Fruit fly (Drosophila melanogaster) whole organism, embryonic: ENCODE results near the gene CG2124.

Experiments
- Bdp1 ChIP-seq: fragments of 200-800 bp; sonication (Bioruptor generic); optimal IDR thresholded peaks from 3 replicates; lab custom pipeline; 2016; ENCODE audit warnings: missing biosample characterization, missing genetic modification characterization
- Blimp-1 ChIP-seq: fragments of 200-800 bp; sonication (Bioruptor generic); optimal IDR thresholded peaks from 3 replicates; lab custom pipeline; 2018; ENCODE audit warnings: missing biosample characterization, missing genetic modification characterization, mild to moderate bottlenecking, moderate library complexity, missing genetic modification reagents
- CG10462 ChIP-seq: fragments of 200-800 bp; sonication (Bioruptor generic); optimal IDR thresholded peaks from 2 replicates; lab custom pipeline; 2016; ENCODE audit warnings: missing biosample characterization, missing genetic modification characterization
- CG11456 ChIP-seq: fragments of 200-800 bp; sonication (Bioruptor generic); IDR thresholded peaks from 3 replicates; pipeline ENCODE4 v1.3.6; 2022; ENCODE audit warnings: missing biosample characterization, missing genetic modification characterization
- CG12219 ChIP-seq: fragments of 200-800 bp; sonication (Bioruptor generic); optimal IDR thresholded peaks from 3 replicates; lab custom pipeline; 2018; ENCODE audit warnings: missing biosample characterization, mild to moderate bottlenecking, missing genetic modification characterization
- CG12659 ChIP-seq: fragments of 200-800 bp; sonication (Bioruptor generic); optimal IDR thresholded peaks from 3 replicates; lab custom pipeline; 2017; ENCODE audit warnings: mild to moderate bottlenecking, missing biosample characterization, missing genetic modification reagents, missing genetic modification characterization
- CG13894 ChIP-seq: fragments of 200-800 bp; sonication (Bioruptor generic); optimal IDR thresholded peaks from 3 replicates; lab custom pipeline; 2018; ENCODE audit warnings: missing biosample characterization, mild to moderate bottlenecking, missing genetic modification characterization, moderate library complexity
- CG17361 ChIP-seq: fragments of 200-800 bp; sonication (Bioruptor generic); IDR thresholded peaks from 3 replicates; pipeline ENCODE4 v1.3.6; 2022; ENCODE audit warnings: missing biosample characterization, missing genetic modification characterization
- CG18011 ChIP-seq: fragments of 200-800 bp; sonication (Bioruptor generic); optimal IDR thresholded peaks from 2 replicates; lab custom pipeline; 2017; ENCODE audit warnings: missing biosample characterization, missing genetic modification characterization, mild to moderate bottlenecking, moderate library complexity, missing genotype
- CG2116 ChIP-seq: fragments of 200-800 bp; sonication (Bioruptor generic); optimal IDR thresholded peaks from 3 replicates; lab custom pipeline; 2018; ENCODE audit warnings: missing biosample characterization, mild to moderate bottlenecking, missing genetic modification characterization
- CG2712 ChIP-seq: fragments of 200-800 bp; optimal IDR thresholded peaks from 3 replicates; lab custom pipeline; 2019; ENCODE audit warnings: missing biosample characterization, mild to moderate bottlenecking, missing genetic modification characterization, moderate library complexity
- CG30431 ChIP-seq: fragments of 200-800 bp; sonication (Bioruptor generic); optimal IDR thresholded peaks from 2 replicates; lab custom pipeline; 2017; ENCODE audit warnings: missing biosample characterization, missing genetic modification characterization
- CG3407 ChIP-seq: fragments of 200-800 bp; sonication (Bioruptor generic); optimal IDR thresholded peaks from 2 replicates; lab custom pipeline; 2018; ENCODE audit warnings: missing biosample characterization, mild to moderate bottlenecking, missing genetic modification characterization
- CG34376 ChIP-seq: fragments of 200-800 bp; sonication (Bioruptor generic); optimal IDR thresholded peaks from 2 replicates; lab custom pipeline; 2018; ENCODE audit warnings: missing biosample characterization, mild to moderate bottlenecking, missing genetic modification characterization
- CG43689 ChIP-seq: fragments of 200-800 bp; sonication (Bioruptor generic); IDR thresholded peaks from 2 replicates; pipeline ENCODE4 v1.3.6; 2022; ENCODE audit warnings: missing biosample characterization, missing genetic modification characterization
- CG4707 ChIP-seq: fragments of 200-800 bp; sonication (Bioruptor generic); optimal IDR thresholded peaks from 2 replicates; lab custom pipeline; 2018; ENCODE audit warnings: missing biosample characterization, mild to moderate bottlenecking, missing genetic modification characterization, moderate library complexity
- CG6272 ChIP-seq: fragments of 200-800 bp; sonication (Bioruptor generic); IDR thresholded peaks from 2 replicates; pipeline ENCODE4 v1.3.6; 2022; ENCODE audit warnings: missing biosample characterization, missing genetic modification characterization
- CG7357 ChIP-seq: fragments of 200-800 bp; sonication (Bioruptor generic); IDR thresholded peaks from 3 replicates; pipeline ENCODE4 v1.3.6; 2022; ENCODE audit warnings: missing biosample characterization, missing genetic modification characterization
- CG8089 ChIP-seq: fragments of 200-800 bp; sonication (Bioruptor generic); optimal IDR thresholded peaks from 3 replicates; lab custom pipeline; 2016; ENCODE audit warnings: missing biosample characterization, missing genetic modification characterization
- Dek ChIP-seq: fragments of 200-800 bp; sonication (Bioruptor generic); optimal IDR thresholded peaks from 3 replicates; lab custom pipeline; 2019; ENCODE audit warnings: missing biosample characterization, mild to moderate bottlenecking, missing genetic modification characterization, moderate library complexity
- Doc2 ChIP-seq: fragments of 200-800 bp; sonication (Bioruptor generic); IDR thresholded peaks from 2 replicates; pipeline ENCODE4 v1.3.6; 2022; ENCODE audit warnings: missing biosample characterization, missing genetic modification characterization
- Dref ChIP-seq: fragments of 200-800 bp; sonication (Bioruptor generic); IDR thresholded peaks from 2 replicates; pipeline ENCODE4 v1.3.6; 2022; ENCODE audit warnings: missing biosample characterization, missing genetic modification characterization
- H15 ChIP-seq: fragments of 200-800 bp; sonication (Bioruptor generic); IDR thresholded peaks from 3 replicates; pipeline ENCODE4 v1.3.6; 2022; ENCODE audit warnings: missing biosample characterization, missing genetic modification characterization
- Hand ChIP-seq: fragments of 200-800 bp; sonication (Bioruptor generic); optimal IDR thresholded peaks from 2 replicates; lab custom pipeline; 2017; ENCODE audit warnings: mild to moderate bottlenecking, missing biosample characterization, missing genetic modification reagents, missing genetic modification characterization
- Max ChIP-seq: fragments of 200-800 bp; sonication (Bioruptor generic); optimal IDR thresholded peaks from 2 replicates; lab custom pipeline; 2016; ENCODE audit warnings: missing biosample characterization, mild to moderate bottlenecking, missing genetic modification characterization
- Nf-YA ChIP-seq: fragments of 200-800 bp; sonication (Bioruptor generic); IDR thresholded peaks from 2 replicates; pipeline ENCODE4 v1.3.6; 2022; ENCODE audit warnings: missing biosample characterization, missing genetic modification characterization
- ato ChIP-seq: fragments of 200-800 bp; sonication (Bioruptor generic); IDR thresholded peaks from 2 replicates; pipeline ENCODE4 v1.3.6; 2022; ENCODE audit warnings: missing biosample characterization, missing genetic modification characterization; ENCODE audit not compliant: partially characterized antibody
- eyg ChIP-seq: fragments of 200-800 bp; sonication (Bioruptor generic); optimal IDR thresholded peaks from 3 replicates; lab custom pipeline; 2016; ENCODE audit warnings: missing biosample characterization, missing genetic modification characterization
- gt ChIP-seq: fragments of 200-800 bp; sonication (Bioruptor generic); IDR thresholded peaks from 2 replicates; pipeline ENCODE4 v1.3.6; 2022; ENCODE audit warnings: missing biosample characterization, missing genetic modification characterization
- hkb ChIP-seq, 2 experiments: fragments of 200-800 bp in 1 of 2; fragments of >200 bp in 1 of 2; sonication (Bioruptor generic) in 1 of 2; IDR thresholded peaks in 1 of 2; optimal IDR thresholded peaks in 1 of 2; 2 replicates each; pipeline versions ENCODE4 v1.3.6 to Lab custom; 2017 to 2022; ENCODE audit warnings: missing biosample characterization in 1 of 2, missing genetic modification characterization in 1 of 2
- lbe ChIP-seq: fragments of 200-800 bp; sonication (Bioruptor generic); optimal IDR thresholded peaks from 2 replicates; lab custom pipeline; 2016; ENCODE audit warnings: missing biosample characterization, mild to moderate bottlenecking, missing genetic modification characterization
- mam ChIP-seq: fragments of 200-800 bp; sonication (Bioruptor generic); optimal IDR thresholded peaks from 3 replicates; lab custom pipeline; 2016; ENCODE audit warnings: missing biosample characterization, missing genetic modification characterization
- mirr ChIP-seq: fragments of 200-800 bp; sonication (Bioruptor generic); optimal IDR thresholded peaks from 3 replicates; lab custom pipeline; 2018; ENCODE audit warnings: missing biosample characterization, mild to moderate bottlenecking, missing genetic modification characterization
- sisA ChIP-seq: fragments of 200-800 bp; sonication (Bioruptor generic); IDR thresholded peaks from 2 replicates; pipeline ENCODE4 v1.3.6; 2022; ENCODE audit warnings: missing biosample characterization, missing genetic modification characterization
- so ChIP-seq: fragments of 200-800 bp; sonication (Bioruptor generic); IDR thresholded peaks from 3 replicates; pipeline ENCODE4 v1.3.6; 2022; ENCODE audit warnings: missing biosample characterization, missing genetic modification characterization
- ssp ChIP-seq: fragments of 200-800 bp; sonication (Bioruptor generic); IDR thresholded peaks from 2 replicates; pipeline ENCODE4 v1.3.6; 2022; ENCODE audit warnings: missing biosample characterization, missing genetic modification characterization
- sug ChIP-seq: fragments of 200-800 bp; optimal IDR thresholded peaks from 2 replicates; lab custom pipeline; 2019; ENCODE audit warnings: missing biosample characterization, mild to moderate bottlenecking, missing genetic modification characterization, moderate library complexity
- ttk ChIP-seq: fragments of 200-800 bp; sonication (Bioruptor generic); IDR thresholded peaks from 2 replicates; pipeline ENCODE4 v2.1.2; 2022; ENCODE audit warnings: missing biosample characterization, missing genetic modification characterization
- vnd ChIP-seq: fragments of 200-800 bp; sonication (Bioruptor generic); IDR thresholded peaks from 3 replicates; pipeline ENCODE4 v1.3.6; 2022; ENCODE audit warnings: missing biosample characterization, missing genetic modification characterization; ENCODE audit not compliant: partially characterized antibody
- vvl ChIP-seq: fragments of 200-800 bp; sonication (Bioruptor generic); IDR thresholded peaks from 2 replicates; pipeline ENCODE4 v1.3.6; 2022; ENCODE audit warnings: missing biosample characterization, missing genetic modification characterization
- yki ChIP-seq: fragments of >200 bp; optimal IDR thresholded peaks from 3 replicates; lab custom pipeline; 2018
- zen ChIP-seq: fragments of 200-800 bp; sonication (Bioruptor generic); optimal IDR thresholded peaks from 3 replicates; lab custom pipeline; 2018; ENCODE audit warnings: missing biosample characterization, mild to moderate bottlenecking, missing genetic modification characterization, moderate library complexity

The CG2124 gene

DNA sequence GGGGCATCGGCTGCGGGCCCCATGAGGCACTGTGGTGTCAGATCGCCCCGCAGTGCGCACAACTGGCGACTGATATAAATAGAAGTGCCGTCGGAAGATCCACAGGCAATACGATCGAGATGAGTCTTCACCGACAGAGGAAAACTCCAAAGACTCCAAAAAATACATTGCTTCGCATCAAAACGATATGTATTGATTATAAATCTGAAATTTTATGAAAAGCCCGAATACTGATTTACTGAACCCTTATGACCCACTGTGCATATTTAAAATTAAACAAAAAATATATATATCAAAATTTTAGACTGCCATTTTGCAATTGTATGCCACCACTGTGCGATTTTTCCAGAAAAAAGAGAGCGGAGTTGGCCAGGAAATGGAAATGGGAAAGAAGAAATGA, 38.5 kb upstream of the CG2124 start (continued):
- TF ChIP-seq CG6272 (GFP tag; lab: Robert Waterston, UW) (peak; percentile 11; the same call in 1 of the 2 replicates), H15 (GFP tag; lab: Robert Waterston, UW) (0 out of 3 replicates have a peak, but pooled peaks have one; percentile 20), CG2116 (GFP tag; lab: Kevin White, UChicago) (no peak), so (GFP tag; lab: Robert Waterston, UW) (peak; percentile 56; the same call in 1 of the 3 replicates), Max (GFP tag; lab: Kevin White, UChicago) (no peak), CG12659 (peak; percentile 9), CG34376 (GFP tag; lab: Kevin White, UChicago) (no peak), Dref (GFP tag; lab: Robert Waterston, UW) (no peak), sug (no peak), CG43689 (GFP tag; lab: Robert Waterston, UW) (no peak), mam (no peak), CG11456 (GFP tag; lab: Robert Waterston, UW) (no peak), CG8089 (no peak), CG4707 (GFP tag; lab: Kevin White, UChicago) (peak; percentile 0), CG12219 (GFP tag; lab: Kevin White, UChicago) (peak; percentile 2), ssp (no peak), Dek (tag; lab: Kevin White, UChicago) (no peak), sisA (GFP tag; lab: Robert Waterston, UW) (peak; percentile 47; the same call in 1 of the 2 replicates), Blimp-1 (GFP tag; lab: Kevin White, UChicago) (peak; percentile 69), CG10462 (GFP tag; lab: Kevin White, UChicago) (no peak), hkb (optimal IDR thresholded peaks at IDR 0.05; lab: Kevin White, UChicago) (no peak), hkb (GFP tag; IDR thresholded peaks at IDR 0.05; lab: Robert Waterston, UW) (peak; percentile 53; the same call in 1 of the 2 replicates), Doc2 (no peak), Hand (GFP tag; lab: Kevin White, UChicago) (no peak), Bdp1 (GFP tag; lab: Kevin White, UChicago) (no peak), CG13894 (tag; lab: Kevin White, UChicago) (no peak), Nf-YA (GFP tag; lab: Robert Waterston, UW) (no peak), ttk (no peak)

DNA sequence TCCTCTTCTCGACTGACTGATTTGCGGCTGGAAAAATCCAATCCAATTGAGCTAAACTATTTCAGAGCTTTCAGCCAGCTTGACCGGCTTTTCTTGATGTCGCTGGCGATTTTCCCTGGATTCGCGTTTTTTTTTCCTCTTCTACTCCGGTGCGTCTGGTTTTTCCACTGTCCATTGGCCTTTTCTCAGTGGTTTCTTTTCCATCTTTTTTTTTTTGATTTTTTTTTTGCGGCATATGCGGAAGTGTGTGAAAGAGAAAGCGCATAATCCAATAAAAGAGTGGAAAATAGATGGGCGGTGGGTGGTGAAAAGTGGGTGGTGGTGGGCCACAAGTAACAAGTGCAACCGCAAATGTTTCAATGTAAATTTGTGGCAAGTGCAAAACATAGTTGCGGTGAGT, 37.9 kb upstream of the CG2124 start:
- TF ChIP-seq zen = no peak
- TF ChIP-seq CG2712 (tag; lab: Kevin White, UChicago) = no peak
- TF ChIP-seq CG7357 (GFP tag; lab: Robert Waterston, UW) = no peak
- no peak for TF ChIP-seq yki (lab: Kevin White, UChicago)
- TF ChIP-seq CG18011 (GFP tag; lab: Kevin White, UChicago) = no peak
- no peak for TF ChIP-seq CG30431 (GFP tag; lab: Kevin White, UChicago)
- TF ChIP-seq gt (GFP tag; lab: Robert Waterston, UW) = no peak
- no peak for TF ChIP-seq mirr (GFP tag; lab: Kevin White, UChicago)
- no peak for TF ChIP-seq lbe
- TF ChIP-seq ato (GFP tag; lab: Robert Waterston, UW) = no peak
- TF ChIP-seq vvl (GFP tag; lab: Robert Waterston, UW) = no peak
- no peak for TF ChIP-seq CG17361 (GFP tag; lab: Robert Waterston, UW)
- TF ChIP-seq eyg (GFP tag; lab: Kevin White, UChicago) = no peak
- TF ChIP-seq vnd = no peak
- no peak for TF ChIP-seq CG3407
